Fruit fly (Drosophila melanogaster) whole organism, prepupa: ENCODE results near the gene CG5815.

Experiments used
- CG10631 ChIP-seq: fragments of 200-800 bp; sonication (Bioruptor generic); optimal IDR thresholded peaks from 2 replicates; lab custom pipeline; 2016; ENCODE audit warnings: missing biosample characterization, missing genetic modification characterization
- CG10669 ChIP-seq: fragments of 200-800 bp; sonication (Bioruptor generic); optimal IDR thresholded peaks from 3 replicates; lab custom pipeline; 2018; ENCODE audit warnings: missing biosample characterization, mild to moderate bottlenecking, missing genetic modification characterization, moderate library complexity
- CG11294 ChIP-seq: fragments of 200-800 bp; sonication (Bioruptor generic); IDR thresholded peaks from 2 replicates; pipeline ENCODE4 v1.3.6; 2022; ENCODE audit warnings: missing biosample characterization, missing genetic modification characterization
- CG11902 ChIP-seq: fragments of 200-800 bp; sonication (Bioruptor generic); optimal IDR thresholded peaks from 3 replicates; lab custom pipeline; 2016; ENCODE audit warnings: missing biosample characterization, missing genetic modification characterization
- CG15336 ChIP-seq: fragments of 200-800 bp; sonication (Bioruptor generic); IDR thresholded peaks from 2 replicates; pipeline ENCODE4 v1.3.6; 2022; ENCODE audit warnings: missing biosample characterization, missing genetic modification characterization
- CG1621 ChIP-seq: fragments of 200-800 bp; sonication (Bioruptor generic); optimal IDR thresholded peaks from 3 replicates; lab custom pipeline; 2018; ENCODE audit warnings: missing biosample characterization, mild to moderate bottlenecking, missing genetic modification characterization
- CG16779 ChIP-seq: fragments of 200-800 bp; sonication (Bioruptor generic); optimal IDR thresholded peaks from 3 replicates; lab custom pipeline; 2017; ENCODE audit warnings: missing biosample characterization, mild to moderate bottlenecking, missing genetic modification characterization
- CG3032 ChIP-seq: fragments of 200-800 bp; optimal IDR thresholded peaks from 2 replicates; lab custom pipeline; 2019; ENCODE audit warnings: missing biosample characterization, mild to moderate bottlenecking, missing genetic modification characterization, moderate library complexity
- CG31627 ChIP-seq: fragments of 200-800 bp; sonication (Bioruptor generic); optimal IDR thresholded peaks from 3 replicates; lab custom pipeline; 2016; ENCODE audit warnings: missing biosample characterization, missing genetic modification characterization
- CG32006 ChIP-seq: fragments of 200-800 bp; sonication (Bioruptor generic); optimal IDR thresholded peaks from 3 replicates; lab custom pipeline; 2017; ENCODE audit warnings: missing biosample characterization, mild to moderate bottlenecking, missing genetic modification characterization
- CG34406 ChIP-seq: fragments of 200-800 bp; sonication (Bioruptor generic); optimal IDR thresholded peaks from 3 replicates; lab custom pipeline; 2016; ENCODE audit warnings: missing biosample characterization, missing genetic modification characterization
- CG3919 ChIP-seq: fragments of 200-800 bp; sonication (Bioruptor generic); optimal IDR thresholded peaks from 3 replicates; lab custom pipeline; 2016; ENCODE audit warnings: missing biosample characterization, missing genetic modification characterization
- CG4318 ChIP-seq: fragments of 200-800 bp; sonication (Bioruptor generic); optimal IDR thresholded peaks from 3 replicates; lab custom pipeline; 2017; ENCODE audit warnings: missing biosample characterization, mild to moderate bottlenecking, missing genetic modification characterization
- CG6163 ChIP-seq: fragments of 200-800 bp; sonication (Bioruptor generic); IDR thresholded peaks from 3 replicates; pipeline ENCODE4 v1.3.6; 2022; ENCODE audit warnings: missing biosample characterization, missing genetic modification characterization
- CG6792 ChIP-seq: fragments of 200-800 bp; sonication (Bioruptor generic); optimal IDR thresholded peaks from 3 replicates; lab custom pipeline; 2016; ENCODE audit warnings: missing biosample characterization, missing genetic modification characterization
- CG6808 ChIP-seq: fragments of 200-800 bp; sonication (Bioruptor generic); optimal IDR thresholded peaks from 3 replicates; lab custom pipeline; 2017; ENCODE audit warnings: missing biosample characterization, missing genetic modification characterization, mild to moderate bottlenecking, moderate library complexity, missing genetic modification reagents
- CG8119 ChIP-seq: fragments of 200-800 bp; sonication (Bioruptor generic); IDR thresholded peaks from 3 replicates; pipeline ENCODE4 v1.3.6; 2022; ENCODE audit warnings: missing biosample characterization, missing genetic modification characterization
- CG8319 ChIP-seq: fragments of 200-800 bp; sonication (Bioruptor generic); optimal IDR thresholded peaks from 3 replicates; lab custom pipeline; 2016; ENCODE audit warnings: missing biosample characterization, missing genetic modification characterization
- CG9139 ChIP-seq: fragments of 200-800 bp; sonication (Bioruptor generic); optimal IDR thresholded peaks from 3 replicates; lab custom pipeline; 2017; ENCODE audit warnings: missing biosample characterization, mild to moderate bottlenecking, missing genetic modification characterization
- Eip75B ChIP-seq: fragments of 200-800 bp; sonication (Bioruptor generic); optimal IDR thresholded peaks from 3 replicates; lab custom pipeline; 2016; ENCODE audit warnings: missing biosample characterization, missing genetic modification characterization
- Eip78C ChIP-seq: fragments of 200-800 bp; sonication (Bioruptor generic); peaks from one replicate; lab custom pipeline; 2016; ENCODE audit warnings: missing biosample characterization, missing genetic modification characterization
- Ets21C ChIP-seq: fragments of 200-800 bp; sonication (Bioruptor generic); optimal IDR thresholded peaks from 3 replicates; lab custom pipeline; 2016; ENCODE audit warnings: missing biosample characterization, missing genetic modification characterization
- Ets96B ChIP-seq: fragments of 200-800 bp; optimal IDR thresholded peaks from 2 replicates; lab custom pipeline; 2019; ENCODE audit warnings: missing biosample characterization, mild to moderate bottlenecking, missing genetic modification characterization, moderate library complexity
- Hr39 ChIP-seq: fragments of 200-800 bp; sonication (Bioruptor generic); optimal IDR thresholded peaks from 2 replicates; lab custom pipeline; 2016; ENCODE audit warnings: missing biosample characterization, missing genetic modification characterization
- Hr4 ChIP-seq: fragments of 200-800 bp; sonication (Bioruptor generic); optimal IDR thresholded peaks from 3 replicates; lab custom pipeline; 2016; ENCODE audit warnings: missing biosample characterization, missing genetic modification characterization
- Met ChIP-seq: fragments of 200-800 bp; sonication (Bioruptor generic); optimal IDR thresholded peaks from 3 replicates; lab custom pipeline; 2016; ENCODE audit warnings: missing biosample characterization, missing genetic modification characterization
- OdsH ChIP-seq: fragments of 200-800 bp; sonication (Bioruptor generic); optimal IDR thresholded peaks from 3 replicates; lab custom pipeline; 2016; ENCODE audit warnings: missing biosample characterization, missing genetic modification characterization
- Smox ChIP-seq: fragments of 200-800 bp; sonication (Bioruptor generic); optimal IDR thresholded peaks from 3 replicates; lab custom pipeline; 2016; ENCODE audit warnings: missing biosample characterization, missing genetic modification characterization
- Sox14 ChIP-seq: fragments of 200-800 bp; sonication (Bioruptor generic); optimal IDR thresholded peaks from 3 replicates; lab custom pipeline; 2016; ENCODE audit warnings: missing biosample characterization, missing genetic modification characterization
- achi ChIP-seq: fragments of 200-800 bp; sonication (Bioruptor generic); optimal IDR thresholded peaks from 3 replicates; lab custom pipeline; 2016; ENCODE audit warnings: missing biosample characterization, missing genetic modification characterization
- acj6 ChIP-seq: fragments of 200-800 bp; sonication (Bioruptor generic); optimal IDR thresholded peaks from 3 replicates; lab custom pipeline; 2016; ENCODE audit warnings: missing biosample characterization, missing genetic modification characterization
- cyc ChIP-seq: fragments of 200-800 bp; sonication (Bioruptor generic); optimal IDR thresholded peaks from 3 replicates; lab custom pipeline; 2016; ENCODE audit warnings: missing biosample characterization, missing genetic modification characterization
- dac ChIP-seq: fragments of 200-800 bp; sonication (Bioruptor generic); optimal IDR thresholded peaks from 2 replicates; lab custom pipeline; 2017; ENCODE audit warnings: missing biosample characterization, mild to moderate bottlenecking, missing genetic modification characterization
- dsx ChIP-seq: fragments of 200-800 bp; optimal IDR thresholded peaks from 3 replicates; lab custom pipeline; 2019; ENCODE audit warnings: missing biosample characterization, mild to moderate bottlenecking, missing genetic modification characterization, moderate library complexity; ENCODE audit not compliant: poor library complexity, severe bottlenecking
- eg ChIP-seq: fragments of 200-800 bp; sonication (Bioruptor generic); IDR thresholded peaks from 3 replicates; pipeline ENCODE4 v1.3.6; 2022; ENCODE audit warnings: missing biosample characterization, missing genetic modification characterization
- fd59A ChIP-seq: fragments of 200-800 bp; sonication (Bioruptor generic); optimal IDR thresholded peaks from 2 replicates; lab custom pipeline; 2017; ENCODE audit warnings: missing biosample characterization, mild to moderate bottlenecking, missing genetic modification characterization, missing genetic modification reagents
- lz ChIP-seq: fragments of 200-800 bp; sonication (Bioruptor generic); optimal IDR thresholded peaks from 3 replicates; lab custom pipeline; 2016; ENCODE audit warnings: missing biosample characterization, missing genetic modification characterization
- net ChIP-seq: fragments of 200-800 bp; sonication (Bioruptor generic); optimal IDR thresholded peaks from 3 replicates; lab custom pipeline; 2016; ENCODE audit warnings: missing biosample characterization, missing genetic modification characterization
- pdm3 ChIP-seq: fragments of 200-800 bp; sonication (Bioruptor generic); optimal IDR thresholded peaks from 3 replicates; lab custom pipeline; 2016; ENCODE audit warnings: missing biosample characterization, missing genetic modification characterization
- salr ChIP-seq, 2 experiments: fragments of 200-800 bp; sonication (Bioruptor generic); optimal IDR thresholded peaks; 3 replicates each; lab custom pipeline; 2016 to 2018; ENCODE audit warnings: missing biosample characterization in 2 of 2, missing genetic modification characterization in 2 of 2, mild to moderate bottlenecking in 1 of 2
- spab ChIP-seq: fragments of 200-800 bp; sonication (Bioruptor generic); optimal IDR thresholded peaks from 2 replicates; lab custom pipeline; 2017; ENCODE audit warnings: missing biosample characterization, mild to moderate bottlenecking, missing genetic modification characterization, missing genetic modification reagents
- ss ChIP-seq, 2 experiments: fragments of 200-800 bp; sonication (Bioruptor generic); optimal IDR thresholded peaks; 2 replicates in 1 of 2; 3 replicates in 1 of 2; lab custom pipeline; 2017 to 2018; ENCODE audit warnings: mild to moderate bottlenecking in 2 of 2, missing biosample characterization in 2 of 2, missing genetic modification characterization in 2 of 2, moderate library complexity in 1 of 2
- svp ChIP-seq: fragments of 200-800 bp; sonication (Bioruptor generic); peaks from one replicate; lab custom pipeline; 2016; ENCODE audit warnings: missing biosample characterization, missing genetic modification characterization
- topi ChIP-seq: fragments of 200-800 bp; sonication (Bioruptor generic); optimal IDR thresholded peaks from 3 replicates; lab custom pipeline; 2016; ENCODE audit warnings: missing biosample characterization, missing genetic modification characterization
- vri ChIP-seq: fragments of 200-800 bp; sonication (Bioruptor generic); optimal IDR thresholded peaks from 3 replicates; lab custom pipeline; 2016; ENCODE audit warnings: missing biosample characterization, mild to moderate bottlenecking, missing genetic modification characterization

The CG5815 gene

dm6 chr3R:27092263-27092662, 20.1 kb upstream of the CG5815 start:
- TF ChIP-seq eg = peak; percentile 53; the same call in 2 of the 3 replicates
- peak; percentile 36 for TF ChIP-seq Hr4 (GFP tag; lab: Kevin White, UChicago)
- TF ChIP-seq CG11902 (GFP tag; lab: Kevin White, UChicago) = peak; percentile 12
- TF ChIP-seq CG9139 (GFP tag; lab: Kevin White, UChicago) = no peak
- TF ChIP-seq salr (GFP tag; optimal IDR thresholded peaks at IDR 0.05; lab: Kevin White, UChicago) = no peak
- peak; percentile 44 for TF ChIP-seq CG32006 (GFP tag; lab: Kevin White, UChicago)
- TF ChIP-seq CG6163 (GFP tag; lab: Robert Waterston, UW) = peak; percentile 79
- TF ChIP-seq CG6792 (GFP tag; lab: Kevin White, UChicago) = peak; percentile 33
- TF ChIP-seq CG6808 = peak; percentile 19
- peak; percentile 22 for TF ChIP-seq CG1621 (tag; lab: Kevin White, UChicago)
- TF ChIP-seq fd59A (GFP tag; lab: Kevin White, UChicago) = peak; percentile 3
- TF ChIP-seq CG4318 (GFP tag; lab: Kevin White, UChicago) = no peak
- TF ChIP-seq CG8319 = no peak
- TF ChIP-seq achi (GFP tag; lab: Kevin White, UChicago) = peak; percentile 36
- TF ChIP-seq CG11294 (GFP tag; lab: Robert Waterston, UW) = no peak
- TF ChIP-seq Hr39 (GFP tag; lab: Kevin White, UChicago) = peak; percentile 17
- TF ChIP-seq dsx (GFP tag; lab: Kevin White, UChicago) = peak; percentile 20
- TF ChIP-seq spab (GFP tag; lab: Kevin White, UChicago) = peak; percentile 4
- peak; percentile 52 for TF ChIP-seq CG3919 (GFP tag; lab: Kevin White, UChicago)
- TF ChIP-seq cyc (GFP tag; lab: Kevin White, UChicago) = peak; percentile 16
- peak; percentile 27 for TF ChIP-seq Sox14 (GFP tag; lab: Kevin White, UChicago)
- peak; percentile 5 for TF ChIP-seq net
- TF ChIP-seq CG10669 = peak; percentile 35
- no peak for TF ChIP-seq Smox
- TF ChIP-seq pdm3 (GFP tag; lab: Kevin White, UChicago) = peak; percentile 25
- TF ChIP-seq CG16779 (tag; lab: Kevin White, UChicago) = no peak
- TF ChIP-seq CG31627 (GFP tag; lab: Kevin White, UChicago) = peak; percentile 18
- TF ChIP-seq CG8119 = peak; percentile 29; the same call in 1 of the 3 replicates
- TF ChIP-seq CG10631 = peak; percentile 32
- TF ChIP-seq svp = peak; percentile 68
- peak; percentile 31 for TF ChIP-seq CG3032
- peak; percentile 30 for TF ChIP-seq Ets96B (tag; lab: Kevin White, UChicago)
- TF ChIP-seq Ets21C (GFP tag; lab: Kevin White, UChicago) = peak; percentile 5
- peak; percentile 1 for TF ChIP-seq lz (GFP tag; lab: Kevin White, UChicago)
- peak; percentile 24 to 27 for TF ChIP-seq ss (GFP tag; optimal IDR thresholded peaks at IDR 0.05; lab: Kevin White, UChicago)
- TF ChIP-seq Eip75B (GFP tag; lab: Kevin White, UChicago) = peak; percentile 24
- peak; percentile 39 for TF ChIP-seq acj6
- no peak for TF ChIP-seq dac (GFP tag; lab: Kevin White, UChicago)
- TF ChIP-seq CG34406 (GFP tag; lab: Kevin White, UChicago) = no peak
- TF ChIP-seq Met (GFP tag; lab: Kevin White, UChicago) = peak; percentile 31
- peak; percentile 62 for TF ChIP-seq Eip78C (GFP tag; lab: Kevin White, UChicago)
- peak; percentile 30 for TF ChIP-seq topi (GFP tag; lab: Kevin White, UChicago)
- TF ChIP-seq vri (GFP tag; lab: Kevin White, UChicago) = peak; percentile 27
- TF ChIP-seq CG15336 (GFP tag; lab: Robert Waterston, UW) = peak; percentile 22; the same call in 1 of the 2 replicates
- peak; percentile 43 for TF ChIP-seq OdsH (GFP tag; lab: Kevin White, UChicago)
- TF ChIP-seq, all 60 proteins: peak for 36
